Worm (Caenorhabditis elegans) whole organism, L2 larva: ENCODE results near the gene Y102A11A.1.

Experiments
- R02D3.7 ChIP-seq: fragments of 150-350 bp; optimal IDR thresholded peaks from 2 replicates; lab custom pipeline; 2014; ENCODE audit warnings: missing biosample characterization, missing genetic modification characterization
- Y55F3AM.14 ChIP-seq: fragments of 200-800 bp; sonication (Bioruptor generic); optimal IDR thresholded peaks from 2 replicates; lab custom pipeline; 2018; ENCODE audit warnings: mild to moderate bottlenecking, missing genetic modification characterization, missing compliant biosample characterization
- ZK546.5 ChIP-seq: sonication (generic microtip); optimal IDR thresholded peaks from 2 replicates; lab custom pipeline; 2017; ENCODE audit warnings: missing biosample characterization, missing genetic modification characterization
- aly-2 ChIP-seq: fragments of 150-350 bp; optimal IDR thresholded peaks from 2 replicates; lab custom pipeline; 2014; ENCODE audit warnings: missing biosample characterization, missing genetic modification characterization
- ama-1 ChIP-seq: fragments of 150-350 bp; optimal IDR thresholded peaks from 2 replicates; lab custom pipeline; 2018; ENCODE audit warnings: inconsistent platforms
- ceh-16 ChIP-seq: fragments of 150-350 bp; optimal IDR thresholded peaks from 2 replicates; lab custom pipeline; 2014; ENCODE audit warnings: missing biosample characterization, missing genetic modification characterization
- elt-3 ChIP-seq: sonication (generic microtip); optimal IDR thresholded peaks from 2 replicates; lab custom pipeline; 2017; ENCODE audit warnings: missing biosample characterization, missing genetic modification characterization
- fos-1 ChIP-seq: fragments of 150-350 bp; optimal IDR thresholded peaks from 2 replicates; lab custom pipeline; 2014; ENCODE audit warnings: missing biosample characterization, missing genetic modification characterization
- lin-13 ChIP-seq: fragments of 150-350 bp; optimal IDR thresholded peaks from 2 replicates; lab custom pipeline; 2014; ENCODE audit warnings: missing biosample characterization, missing genetic modification reagents, missing genetic modification characterization
- lsy-2 ChIP-seq, 2 experiments: fragments of 150-350 bp in 1 of 2; sonication (generic microtip) in 1 of 2; optimal IDR thresholded peaks; 2 replicates each; lab custom pipeline; 2014 to 2017; ENCODE audit warnings: missing biosample characterization in 2 of 2, missing genetic modification characterization in 2 of 2
- nhr-237 ChIP-seq: fragments of 150-350 bp; optimal IDR thresholded peaks from 2 replicates; lab custom pipeline; 2014; ENCODE audit warnings: missing biosample characterization, missing genetic modification characterization
- nhr-25 ChIP-seq: fragments of 150-350 bp; sonication (generic microtip); optimal IDR thresholded peaks from 3 replicates; lab custom pipeline; 2014; ENCODE audit warnings: missing biosample characterization, missing genetic modification characterization
- skn-1 ChIP-seq: sonication (generic microtip); optimal IDR thresholded peaks from 2 replicates; lab custom pipeline; 2017; ENCODE audit warnings: missing biosample characterization, missing genetic modification characterization
- unc-62 ChIP-seq: fragments of 150-350 bp; optimal IDR thresholded peaks from 2 replicates; lab custom pipeline; 2014; ENCODE audit warnings: missing biosample characterization, missing genetic modification reagents, missing genetic modification characterization

ce11 chrX:2051602-2052001 lies at the start of gene Y102A11A.1:
- TF ChIP-seq ceh-16 (tag; lab: Kevin White, UChicago) = no peak
- no peak for TF ChIP-seq ama-1 (lab: Kevin White, UChicago)
- no peak for TF ChIP-seq unc-62
- TF ChIP-seq elt-3 (tag; lab: Kevin White, UChicago) = no peak
- no peak for TF ChIP-seq lsy-2 (tag; optimal IDR thresholded peaks at IDR 0.05; lab: Kevin White, UChicago)
- no peak for TF ChIP-seq aly-2 (tag; lab: Kevin White, UChicago)
- no peak for TF ChIP-seq Y55F3AM.14 (GFP tag; lab: Kevin White, UChicago)
- TF ChIP-seq R02D3.7 (tag; lab: Kevin White, UChicago) = no peak
- TF ChIP-seq nhr-237 (tag; lab: Kevin White, UChicago) = no peak
- TF ChIP-seq skn-1 = no peak
- TF ChIP-seq lin-13 (GFP tag; lab: Kevin White, UChicago) = no peak
- no peak for TF ChIP-seq ZK546.5
- peak; percentile 23 for TF ChIP-seq fos-1
- TF ChIP-seq nhr-25 (tag; lab: Kevin White, UChicago) = no peak
